Worm (Caenorhabditis elegans): ENCODE data around the gene C27D6.3.

Gene C27D6.3

ce11 chrII:5186870-5187269 lies 12.6 kb upstream of the C27D6.3 start (continued):
- TF ChIP-seq madf-9 (GFP tag; conservative IDR thresholded peaks at IDR 0.05), result no peak
- TF ChIP-seq rbr-2 (tag; optimal IDR thresholded peaks at IDR 0.05), result no peak
- TF ChIP-seq mep-1 (tag; optimal IDR thresholded peaks at IDR 0.05), result no peak
- TF ChIP-seq aly-2 (tag; optimal IDR thresholded peaks at IDR 0.05), result no peak
- TF ChIP-seq Y105C5A.15 (GFP tag; IDR thresholded peaks at IDR 0.05), result no peak
- TF ChIP-seq T20F7.1 (GFP tag; optimal IDR thresholded peaks at IDR 0.05), result no peak
- TF ChIP-seq mes-2 (tag; optimal IDR thresholded peaks at IDR 0.05; ENCODE audit: poor library complexity, severe bottlenecking), result no peak
- no peak for TF ChIP-seq daf-16 (GFP tag; optimal IDR thresholded peaks at IDR 0.05)
- TF ChIP-seq daf-16 (tag; optimal IDR thresholded peaks at IDR 0.05), result peak; percentile 69
- no peak for TF ChIP-seq nhr-111 (GFP tag; optimal IDR thresholded peaks at IDR 0.05)
- no peak for TF ChIP-seq spr-3 (GFP tag; optimal IDR thresholded peaks at IDR 0.05)
- TF ChIP-seq pqm-1 (tag; optimal IDR thresholded peaks at IDR 0.05), result peak; percentile 51
- no peak for TF ChIP-seq D1046.2 (GFP tag; IDR thresholded peaks at IDR 0.05)
- no peak for TF ChIP-seq fos-1 (tag; optimal IDR thresholded peaks at IDR 0.05)

ce11 chrII:5185955-5186539 lies 11.8 kb upstream of the C27D6.3 start:
- TF ChIP-seq zag-1 (tag; optimal IDR thresholded peaks at IDR 0.05) (no peak), ceh-20 (GFP tag; IDR thresholded peaks at IDR 0.05) (no peak), tra-1 (GFP tag; IDR thresholded peaks at IDR 0.05) (peak; percentile 35; the same call in 1 of the 2 replicates), ceh-82 (tag; optimal IDR thresholded peaks at IDR 0.05) (no peak), Y75B8A.6 (GFP tag; IDR thresholded peaks at IDR 0.05) (no peak), zip-2 (tag; optimal IDR thresholded peaks at IDR 0.05) (no peak), fkh-10 (GFP tag; optimal IDR thresholded peaks at IDR 0.05) (no peak), dmd-9 (GFP tag; IDR thresholded peaks at IDR 0.05) (no peak), mdl-1 (tag; optimal IDR thresholded peaks at IDR 0.05) (peak in 1 of 2 experiments; percentile 39), nhr-77 (tag; optimal IDR thresholded peaks at IDR 0.05) (peak; percentile 57), ctbp-1 (GFP tag; IDR thresholded peaks at IDR 0.05) (no peak), nhr-42 (GFP tag; IDR thresholded peaks at IDR 0.05) (no peak), nhr-6 (tag; optimal IDR thresholded peaks at IDR 0.05) (no peak), egl-43 (GFP tag; IDR thresholded peaks at IDR 0.05) (no peak), F44E2.7 (GFP tag; IDR thresholded peaks at IDR 0.05) (no peak), pha-4 (GFP tag; IDR thresholded peaks at IDR 0.05) (peak; percentile 43; the same call in 1 of the 2 replicates), pha-4 (tag; optimal IDR thresholded peaks at IDR 0.05) (no peak), ceh-44 (GFP tag; IDR thresholded peaks at IDR 0.05) (no peak), ceh-62 (tag; optimal IDR thresholded peaks at IDR 0.05) (no peak), lin-13 (GFP tag; optimal IDR thresholded peaks at IDR 0.05) (no peak), mep-1 (tag; optimal IDR thresholded peaks at IDR 0.05) (no peak), gei-8 (GFP tag; optimal IDR thresholded peaks at IDR 0.05) (no peak), daf-16 (GFP tag; optimal IDR thresholded peaks at IDR 0.05) (peak in 1 of 2 experiments; percentile 62), daf-16 (tag; optimal IDR thresholded peaks at IDR 0.05) (peak; percentile 94), D1046.2 (GFP tag; IDR thresholded peaks at IDR 0.05) (no peak), nhr-28 (tag; optimal IDR thresholded peaks at IDR 0.05) (peak; percentile 79), lim-7 (GFP tag; IDR thresholded peaks at IDR 0.05) (no peak), php-3 (GFP tag; IDR thresholded peaks at IDR 0.05) (peak; percentile 100), dve-1 (tag; optimal IDR thresholded peaks at IDR 0.05; ENCODE audit: insufficient read depth) (peak; percentile 76), T26A8.4 (GFP tag; IDR thresholded peaks at IDR 0.05) (no peak; the same call in 1 of the 2 replicates), dpl-1 (GFP tag; optimal IDR thresholded peaks at IDR 0.05) (no peak), pqm-1 (tag; optimal IDR thresholded peaks at IDR 0.05) (peak; percentile 89), R02D3.7 (tag; optimal IDR thresholded peaks at IDR 0.05) (no peak), set-16 (GFP tag; IDR thresholded peaks at IDR 0.05) (no peak), nhr-48 (tag; optimal IDR thresholded peaks at IDR 0.05) (peak; percentile 43), nhr-102 (tag; optimal IDR thresholded peaks at IDR 0.05) (peak; percentile 49), nhr-41 (GFP tag; IDR thresholded peaks at IDR 0.05) (no peak), hlh-11 (tag; optimal IDR thresholded peaks at IDR 0.05) (peak; percentile 78), F26F4.8 (GFP tag; conservative IDR thresholded peaks at IDR 0.05) (no peak), unc-39 (tag; optimal IDR thresholded peaks at IDR 0.05) (no peak), lir-3 (tag; optimal IDR thresholded peaks at IDR 0.05) (no peak), lin-39 (tag; optimal IDR thresholded peaks at IDR 0.05) (no peak)

Data from whole organism, L4 larva.